Fruit fly (Drosophila melanogaster) whole organism, wandering third instar larva: Measurements from ENCODE around the gene CG42393.

Experiments
- Abd-B ChIP-seq: fragments of >200 bp; optimal IDR thresholded peaks from 2 replicates; lab custom pipeline; 2017; ENCODE audit warnings: missing biosample characterization, missing genetic modification characterization
- CG32264 ChIP-seq: fragments of 200-800 bp; sonication (Bioruptor generic); optimal IDR thresholded peaks from 2 replicates; lab custom pipeline; 2016; ENCODE audit warnings: missing biosample characterization, missing genetic modification characterization
- CG9705 ChIP-seq: fragments of 200-800 bp; sonication (Bioruptor generic); optimal IDR thresholded peaks from 2 replicates; lab custom pipeline; 2018; ENCODE audit warnings: missing biosample characterization, mild to moderate bottlenecking, missing genetic modification characterization
- CrebA ChIP-seq: fragments of 200-800 bp; sonication (Bioruptor generic); optimal IDR thresholded peaks from 2 replicates; lab custom pipeline; 2016; ENCODE audit warnings: missing biosample characterization, mild to moderate bottlenecking, missing genetic modification characterization, borderline replicate concordance
- Dfd ChIP-seq: fragments of >200 bp; optimal IDR thresholded peaks from 2 replicates; lab custom pipeline; 2017; ENCODE audit warnings: missing biosample characterization, missing genetic modification characterization
- Dif ChIP-seq: fragments of 200-275, 200-300 bp; sonication (Bioruptor generic); optimal IDR thresholded peaks from 2 replicates; lab custom pipeline; 2018; ENCODE audit warnings: missing biosample characterization, missing genetic modification characterization; ENCODE audit not compliant: partially characterized antibody
- GATAd ChIP-seq: sonication (Bioruptor generic); optimal IDR thresholded peaks from 2 replicates; lab custom pipeline; 2016; ENCODE audit warnings: missing biosample characterization, missing genetic modification characterization
- HLH106 ChIP-seq: fragments of 200-800 bp; optimal IDR thresholded peaks from 3 replicates; lab custom pipeline; 2019; ENCODE audit warnings: missing biosample characterization, mild to moderate bottlenecking, missing genetic modification characterization, moderate library complexity
- Hnf4 ChIP-seq: fragments of 200-800 bp; sonication (Bioruptor generic); optimal IDR thresholded peaks from 2 replicates; lab custom pipeline; 2016; ENCODE audit warnings: missing biosample characterization, mild to moderate bottlenecking, missing genetic modification characterization
- Hr78 ChIP-seq: fragments of >200 bp; optimal IDR thresholded peaks from 2 replicates; lab custom pipeline; 2017; ENCODE audit warnings: missing biosample characterization, missing genetic modification characterization
- Hr83 ChIP-seq: fragments of 200-300 bp; sonication (Bioruptor generic); optimal IDR thresholded peaks from 2 replicates; lab custom pipeline; 2016; ENCODE audit warnings: missing biosample characterization, mild to moderate bottlenecking, missing genetic modification characterization, moderate library complexity; ENCODE audit not compliant: poor library complexity, severe bottlenecking
- Jra ChIP-seq: sonication (Bioruptor generic); optimal IDR thresholded peaks from 2 replicates; lab custom pipeline; 2016; ENCODE audit warnings: missing biosample characterization, missing genetic modification characterization
- Mio ChIP-seq: sonication (Bioruptor generic); optimal IDR thresholded peaks from 2 replicates; lab custom pipeline; 2016; ENCODE audit warnings: missing biosample characterization, missing genetic modification characterization
- Myc ChIP-seq: fragments of >200 bp; optimal IDR thresholded peaks from 2 replicates; lab custom pipeline; 2017
- N ChIP-seq: fragments of >200 bp; optimal IDR thresholded peaks from 2 replicates; lab custom pipeline; 2018; ENCODE audit warnings: missing biosample characterization, missing external identifiers, missing genetic modification characterization
- OdsH ChIP-seq: fragments of 200-800 bp; sonication (Bioruptor generic); optimal IDR thresholded peaks from 2 replicates; lab custom pipeline; 2016; ENCODE audit warnings: missing biosample characterization, mild to moderate bottlenecking, missing genetic modification characterization
- Rel ChIP-seq, 2 experiments: fragments of 200-800 bp; sonication (Bioruptor generic) in 1 of 2; optimal IDR thresholded peaks; 2 replicates in 1 of 2; 3 replicates in 1 of 2; lab custom pipeline; 2016 to 2019; ENCODE audit warnings: mild to moderate bottlenecking in 2 of 2, missing biosample characterization in 2 of 2, missing genetic modification characterization in 2 of 2, moderate library complexity in 1 of 2
- Sp1 ChIP-seq: fragments of 200-800 bp; sonication (Bioruptor generic); optimal IDR thresholded peaks from 3 replicates; lab custom pipeline; 2019; ENCODE audit warnings: missing biosample characterization, mild to moderate bottlenecking, missing genetic modification characterization, moderate library complexity
- Vsx2 ChIP-seq: fragments of 200-300, 225-300 bp; sonication (Bioruptor generic); optimal IDR thresholded peaks from 2 replicates; lab custom pipeline; 2018; ENCODE audit warnings: missing biosample characterization, missing genetic modification characterization; ENCODE audit not compliant: partially characterized antibody
- br ChIP-seq: fragments of 200-800 bp; sonication (Bioruptor generic); optimal IDR thresholded peaks from 2 replicates; lab custom pipeline; 2016; ENCODE audit warnings: missing biosample characterization, missing genetic modification characterization
- brk ChIP-seq: fragments of 200-800 bp; sonication (Bioruptor generic); optimal IDR thresholded peaks from 2 replicates; lab custom pipeline; 2016; ENCODE audit warnings: missing biosample characterization, mild to moderate bottlenecking, missing genetic modification characterization
- dl ChIP-seq, 2 experiments: fragments of 175-275, 200-275 bp in 1 of 2; fragments of 200-275 bp in 1 of 2; sonication (Bioruptor generic); optimal IDR thresholded peaks; lab custom pipeline; 2018; ENCODE audit warnings: mild to moderate bottlenecking in 2 of 2, missing biosample characterization in 2 of 2, missing genetic modification characterization in 2 of 2, moderate library complexity in 2 of 2; ENCODE audit not compliant: partially characterized antibody in 2 of 2, insufficient read depth in 1 of 2
- dmrt93B ChIP-seq: fragments of 200-800 bp; sonication (Bioruptor generic); optimal IDR thresholded peaks from 2 replicates; lab custom pipeline; 2018; ENCODE audit warnings: missing biosample characterization, mild to moderate bottlenecking, missing genetic modification characterization
- dsf ChIP-seq: sonication (Bioruptor generic); optimal IDR thresholded peaks from 2 replicates; lab custom pipeline; 2016; ENCODE audit warnings: missing biosample characterization, missing genetic modification characterization, borderline replicate concordance
- ey ChIP-seq: fragments of 200-800 bp; sonication (Bioruptor generic); optimal IDR thresholded peaks from 2 replicates; lab custom pipeline; 2016; ENCODE audit warnings: missing biosample characterization, missing genetic modification characterization
- foxo ChIP-seq, 2 experiments: fragments of 200-800 bp; sonication (Bioruptor generic); optimal IDR thresholded peaks; 2 replicates in 1 of 2; 3 replicates in 1 of 2; lab custom pipeline; 2016 to 2017; ENCODE audit warnings: missing biosample characterization in 2 of 2, missing genetic modification characterization in 2 of 2
- fru ChIP-seq: fragments of 200-800 bp; sonication (Bioruptor generic); optimal IDR thresholded peaks from 3 replicates; lab custom pipeline; 2016; ENCODE audit warnings: missing biosample characterization, mild to moderate bottlenecking, missing genetic modification characterization
- h ChIP-seq: fragments of 200-800 bp; sonication (Bioruptor generic); optimal IDR thresholded peaks from 3 replicates; lab custom pipeline; 2016; ENCODE audit warnings: missing biosample characterization, mild to moderate bottlenecking, missing genetic modification characterization
- jim ChIP-seq: fragments of 175-275, 200-325 bp; sonication (Bioruptor generic); optimal IDR thresholded peaks from 2 replicates; lab custom pipeline; 2016; ENCODE audit warnings: missing biosample characterization, mild to moderate bottlenecking, missing genetic modification characterization
- lola ChIP-seq: fragments of >200 bp; optimal IDR thresholded peaks from 2 replicates; lab custom pipeline; 2017; ENCODE audit warnings: missing biosample characterization, missing genetic modification characterization
- pan ChIP-seq: fragments of >200 bp; optimal IDR thresholded peaks from 2 replicates; lab custom pipeline; 2017
- psq ChIP-seq: fragments of 200-800 bp; sonication (Bioruptor generic); optimal IDR thresholded peaks from 3 replicates; lab custom pipeline; 2017; ENCODE audit warnings: missing biosample characterization, mild to moderate bottlenecking, missing genetic modification characterization, moderate library complexity
- rgr ChIP-seq: fragments of 200-800 bp; sonication (Bioruptor generic); optimal IDR thresholded peaks from 3 replicates; lab custom pipeline; 2016; ENCODE audit warnings: missing biosample characterization, mild to moderate bottlenecking, missing genetic modification characterization
- sage ChIP-seq: fragments of 200-800 bp; sonication (Bioruptor generic); optimal IDR thresholded peaks from 2 replicates; lab custom pipeline; 2016; ENCODE audit warnings: missing biosample characterization, mild to moderate bottlenecking, missing genetic modification characterization
- sv ChIP-seq: fragments of 200-800 bp; sonication (Bioruptor generic); optimal IDR thresholded peaks from 3 replicates; lab custom pipeline; 2016; ENCODE audit warnings: missing biosample characterization, missing genetic modification characterization
- tai ChIP-seq: sonication (Bioruptor generic); optimal IDR thresholded peaks from 2 replicates; lab custom pipeline; 2016; ENCODE audit warnings: missing biosample characterization, missing genetic modification characterization
- usp ChIP-seq: fragments of >200 bp; optimal IDR thresholded peaks from 2 replicates; lab custom pipeline; 2017; ENCODE audit warnings: missing biosample characterization, missing genetic modification characterization
- woc ChIP-seq: sonication (Bioruptor generic); optimal IDR thresholded peaks from 2 replicates; lab custom pipeline; 2016; ENCODE audit warnings: missing biosample characterization, mild to moderate bottlenecking, missing genetic modification characterization

The CG42393 gene

dm6 chr3L:18057033-18057432 is 14.5 kb downstream of the CG42393 start:
- TF ChIP-seq rgr (GFP tag; lab: Kevin White, UChicago) (peak; percentile 22), N (no peak), pan (lab: Kevin White, UChicago) (no peak), br (GFP tag; lab: Kevin White, UChicago) (peak; percentile 13), h (GFP tag; lab: Kevin White, UChicago) (peak; percentile 27)

dm6 chr3L:18057752-18058518 is 15.4 kb downstream of the CG42393 start:
- no peak for TF ChIP-seq OdsH (GFP tag; lab: Kevin White, UChicago)
- TF ChIP-seq sage (GFP tag; lab: Kevin White, UChicago), result no peak
- peak; percentile 9 for TF ChIP-seq rgr (GFP tag; lab: Kevin White, UChicago)
- TF ChIP-seq Vsx2, result no peak
- no peak for TF ChIP-seq Sp1
- TF ChIP-seq sv, result no peak
- TF ChIP-seq lola (GFP tag; lab: Kevin White, UChicago), result no peak
- peak; percentile 73 for TF ChIP-seq Dfd (GFP tag; lab: Kevin White, UChicago)
- TF ChIP-seq dsf (GFP tag; lab: Kevin White, UChicago), result no peak
- TF ChIP-seq Hr83 (GFP tag; lab: Kevin White, UChicago), result no peak
- TF ChIP-seq, all 38 proteins: peak for 2

DNA sequence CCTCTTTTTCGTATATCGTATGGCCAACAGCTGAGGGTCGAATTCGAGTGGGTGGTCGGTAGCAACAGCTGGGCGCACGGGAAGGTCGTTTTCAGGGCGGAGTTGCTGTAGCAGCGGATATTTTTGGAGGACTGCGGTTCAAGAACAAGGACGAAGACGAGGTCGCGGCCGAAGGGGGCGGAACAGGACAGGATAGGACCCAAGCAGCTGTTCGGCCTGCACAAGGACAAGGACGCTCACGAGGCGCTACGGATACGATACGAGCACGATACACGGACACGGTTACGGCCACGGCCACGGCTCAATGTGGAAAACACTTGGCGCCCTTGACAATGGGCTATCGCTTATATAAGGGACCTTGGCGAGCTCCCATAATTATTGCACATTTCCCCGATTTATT is 18.7 kb downstream of the CG42393 start:
- TF ChIP-seq CG32264 (no peak), usp (GFP tag; lab: Kevin White, UChicago) (no peak), brk (GFP tag; lab: Kevin White, UChicago) (no peak)

DNA sequence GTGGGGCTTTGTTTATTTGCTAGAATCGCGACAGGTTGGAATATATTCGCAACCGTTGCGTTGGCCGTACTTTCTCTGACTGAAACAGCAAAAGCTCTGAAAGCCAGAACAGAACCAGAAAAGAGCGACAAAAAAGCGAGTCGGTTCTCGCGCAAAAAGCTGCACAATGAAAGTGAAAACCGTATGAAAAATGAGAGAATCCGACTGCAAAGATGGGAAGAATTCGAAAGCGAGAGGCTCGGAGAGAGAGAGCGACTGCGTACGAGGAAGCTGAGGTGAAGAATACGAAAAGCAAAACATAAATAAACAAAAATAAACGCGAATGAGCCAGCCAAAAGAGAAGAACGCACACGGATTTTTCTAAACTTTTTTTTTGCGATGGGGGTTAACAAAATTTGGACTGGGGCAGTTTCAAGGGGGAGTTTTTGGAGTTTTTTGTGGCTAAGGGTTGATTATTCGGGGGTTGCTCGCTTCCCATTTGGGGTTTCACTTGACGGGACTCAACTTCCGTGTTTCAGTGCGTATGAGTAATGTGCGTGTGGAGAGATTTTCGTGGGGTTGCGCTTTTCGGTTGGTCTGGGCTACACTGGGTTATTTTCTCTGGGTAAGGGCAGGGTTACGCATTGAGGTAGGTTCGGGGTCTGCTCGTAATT is 19.3 kb downstream of the CG42393 start:
- TF ChIP-seq CG9705 (no peak), Mio (GFP tag; lab: Kevin White, UChicago) (no peak), N (no peak), CG32264 (no peak), rgr (GFP tag; lab: Kevin White, UChicago) (peak; percentile 14), br (GFP tag; lab: Kevin White, UChicago) (no peak), Dif (GFP tag; lab: Kevin White, UChicago) (peak; percentile 80), Sp1 (peak; percentile 31), psq (peak; percentile 83), Vsx2 (no peak), dsf (GFP tag; lab: Kevin White, UChicago) (no peak), ey (GFP tag; lab: Kevin White, UChicago) (no peak), tai (no peak), Abd-B (GFP tag; lab: Kevin White, UChicago) (no peak), OdsH (GFP tag; lab: Kevin White, UChicago) (no peak), dmrt93B (GFP tag; lab: Kevin White, UChicago) (no peak), CrebA (GFP tag; lab: Kevin White, UChicago) (peak; percentile 73), pan (lab: Kevin White, UChicago) (no peak), woc (no peak), usp (GFP tag; lab: Kevin White, UChicago) (no peak), Hr83 (GFP tag; lab: Kevin White, UChicago) (no peak), foxo (GFP tag; optimal IDR thresholded peaks at IDR 0.05; lab: Kevin White, UChicago) (peak in 1 of 2 experiments; percentile 14), Jra (GFP tag; lab: Kevin White, UChicago) (no peak), Hnf4 (GFP tag; lab: Kevin White, UChicago) (peak; percentile 35), Hr78 (GFP tag; lab: Kevin White, UChicago) (no peak), fru (GFP tag; lab: Kevin White, UChicago) (no peak), h (GFP tag; lab: Kevin White, UChicago) (peak; percentile 15), dl (GFP tag; optimal IDR thresholded peaks at IDR 0.05; lab: Kevin White, UChicago; ENCODE audit: insufficient read depth in 1 of 2, partially characterized antibody in 2 of 2) (peak; percentile 50 to 59), lola (GFP tag; lab: Kevin White, UChicago) (no peak), brk (GFP tag; lab: Kevin White, UChicago) (no peak), jim (GFP tag; lab: Kevin White, UChicago) (no peak), Myc (lab: Kevin White, UChicago) (no peak), sv (no peak), Rel (GFP tag; optimal IDR thresholded peaks at IDR 0.05; lab: Kevin White, UChicago) (no peak), Rel (tag; optimal IDR thresholded peaks at IDR 0.05; lab: Kevin White, UChicago) (peak; percentile 9), HLH106 (tag; lab: Kevin White, UChicago) (no peak), sage (GFP tag; lab: Kevin White, UChicago) (peak; percentile 20), Dfd (GFP tag; lab: Kevin White, UChicago) (no peak), GATAd (no peak)
